Worm (Caenorhabditis elegans) whole organism, midembryonic: ENCODE measurements around the gene picc-1.

ENCODE experiments used
- cog-1 ChIP-seq: sonication (generic microtip); optimal IDR thresholded peaks from 2 replicates; lab custom pipeline; 2016; ENCODE audit warnings: missing genetic modification characterization, missing compliant biosample characterization
- med-1 ChIP-seq: sonication (generic microtip); optimal IDR thresholded peaks from 2 replicates; lab custom pipeline; 2017; ENCODE audit warnings: missing genetic modification characterization, mild to moderate bottlenecking, missing compliant biosample characterization, antibody characterized with exemption, missing genetic modification reagents; ENCODE audit not compliant: insufficient read depth

ce11 chrV:5972582-5972981 lies 46.2 kb upstream of the picc-1 start:
- TF ChIP-seq cog-1, result no peak
- no peak for TF ChIP-seq med-1 (GFP tag; lab: Kevin White, UChicago)
